Worm (Caenorhabditis elegans): ENCODE measurements around the gene ZK856.5.

- no peak for TF ChIP-seq ama-1 (optimal IDR thresholded peaks at IDR 0.05)
- no peak for TF ChIP-seq ceh-36 (tag; optimal IDR thresholded peaks at IDR 0.05)
- no peak for TF ChIP-seq scrt-1 (GFP tag; IDR thresholded peaks at IDR 0.05)
Measured at ce11 chrV:10149728-10150127, 40.2 kb downstream of the ZK856.5 start, which contains the start of gene srsx-27.

Measured in whole organism, early embryonic.